Fruit fly (Drosophila melanogaster) whole organism, embryonic: ENCODE results near the gene Nsun5.

Source experiments
- BEAF-32 ChIP-seq: fragments of 200-800 bp; sonication (Bioruptor generic); optimal IDR thresholded peaks from 3 replicates; lab custom pipeline; 2017; ENCODE audit warnings: missing biosample characterization, missing genetic modification characterization, mild to moderate bottlenecking, moderate library complexity, missing genetic modification reagents
- C15 ChIP-seq: fragments of 200-800 bp; sonication (Bioruptor generic); IDR thresholded peaks from 3 replicates; pipeline ENCODE4 v1.3.6; 2022; ENCODE audit warnings: missing biosample characterization, missing genetic modification characterization
- CG10209 ChIP-seq: fragments of 200-800 bp; sonication (Bioruptor generic); optimal IDR thresholded peaks from 3 replicates; lab custom pipeline; 2017; ENCODE audit warnings: missing biosample characterization, mild to moderate bottlenecking, missing genetic modification characterization, missing genetic modification reagents
- CG12769 ChIP-seq: fragments of 200-800 bp; sonication (Bioruptor generic); optimal IDR thresholded peaks from 2 replicates; lab custom pipeline; 2019; ENCODE audit warnings: missing biosample characterization, mild to moderate bottlenecking, missing genetic modification characterization, moderate library complexity
- CG13424 ChIP-seq: fragments of 200-800 bp; sonication (Bioruptor generic); optimal IDR thresholded peaks from 2 replicates; lab custom pipeline; 2019; ENCODE audit warnings: missing biosample characterization, mild to moderate bottlenecking, missing genetic modification characterization, moderate library complexity
- CG15073 ChIP-seq: fragments of 200-800 bp; sonication (Bioruptor generic); optimal IDR thresholded peaks from 2 replicates; lab custom pipeline; 2016; ENCODE audit warnings: missing biosample characterization, missing genetic modification characterization
- CG15269 ChIP-seq: fragments of 200-800 bp; sonication (Bioruptor generic); optimal IDR thresholded peaks from 2 replicates; lab custom pipeline; 2018; ENCODE audit warnings: missing biosample characterization, mild to moderate bottlenecking, missing genetic modification characterization, moderate library complexity
- CG1647 ChIP-seq: fragments of 200-800 bp; sonication (Bioruptor generic); optimal IDR thresholded peaks from 3 replicates; lab custom pipeline; 2016; ENCODE audit warnings: missing biosample characterization, missing genetic modification characterization
- CG17328 ChIP-seq: fragments of 200-800 bp; sonication (Bioruptor generic); IDR thresholded peaks from 2 replicates; pipeline ENCODE4 v1.3.6; 2022; ENCODE audit warnings: missing biosample characterization, missing genetic modification characterization
- CG18764 ChIP-seq: fragments of 200-800 bp; sonication (Bioruptor generic); optimal IDR thresholded peaks from 3 replicates; lab custom pipeline; 2016; ENCODE audit warnings: missing biosample characterization, missing genetic modification characterization
- CG2199 ChIP-seq: fragments of 200-800 bp; sonication (Bioruptor generic); IDR thresholded peaks from 3 replicates; pipeline ENCODE4 v1.3.6; 2022; ENCODE audit warnings: missing biosample characterization, missing genetic modification characterization
- CG30020 ChIP-seq: fragments of 200-800 bp; optimal IDR thresholded peaks from 2 replicates; lab custom pipeline; 2019; ENCODE audit warnings: missing biosample characterization, mild to moderate bottlenecking, missing genetic modification characterization, moderate library complexity
- CG30403 ChIP-seq: fragments of 200-800 bp; sonication (Bioruptor generic); optimal IDR thresholded peaks from 3 replicates; lab custom pipeline; 2016; ENCODE audit warnings: missing biosample characterization, missing genetic modification characterization
- CG4730 ChIP-seq: fragments of 200-800 bp; sonication (Bioruptor generic); IDR thresholded peaks from 2 replicates; pipeline ENCODE4 v1.3.6; 2022; ENCODE audit warnings: missing biosample characterization, missing genetic modification characterization
- CG4854 ChIP-seq: fragments of 200-800 bp; sonication (Bioruptor generic); optimal IDR thresholded peaks from 2 replicates; lab custom pipeline; 2016; ENCODE audit warnings: missing biosample characterization, missing genetic modification characterization, inconsistent platforms
- CG7745 ChIP-seq: fragments of 200-800 bp; sonication (Bioruptor generic); optimal IDR thresholded peaks from 2 replicates; lab custom pipeline; 2018; ENCODE audit warnings: missing biosample characterization, mild to moderate bottlenecking, missing genetic modification characterization, moderate library complexity
- CHES-1-like ChIP-seq: fragments of 200-800 bp; sonication (Bioruptor generic); optimal IDR thresholded peaks from 2 replicates; lab custom pipeline; 2016; ENCODE audit warnings: missing biosample characterization, missing genetic modification characterization
- CkIIα-i1 ChIP-seq: fragments of 200-800 bp; sonication (Bioruptor generic); IDR thresholded peaks from 2 replicates; pipeline ENCODE4 v1.3.6; 2022; ENCODE audit warnings: missing biosample characterization, missing genetic modification characterization
- Dip2 ChIP-seq: fragments of 200-800 bp; sonication (Bioruptor generic); IDR thresholded peaks from 2 replicates; pipeline ENCODE4 v1.3.6; 2022; ENCODE audit warnings: missing biosample characterization, missing genetic modification characterization
- Dll ChIP-seq: fragments of 200-800 bp; sonication (Bioruptor generic); IDR thresholded peaks from 4 replicates; pipeline ENCODE4 v1.3.6; 2022; ENCODE audit warnings: missing biosample characterization, missing genetic modification characterization; ENCODE audit not compliant: partially characterized antibody
- HLH4C ChIP-seq: fragments of 200-800 bp; sonication (Bioruptor generic); IDR thresholded peaks from 3 replicates; pipeline ENCODE4 v1.3.6; 2022; ENCODE audit warnings: missing biosample characterization, missing genetic modification characterization; ENCODE audit not compliant: partially characterized antibody
- Hr78 ChIP-seq, 2 experiments: fragments of 200-800 bp in 1 of 2; fragments of >200 bp in 1 of 2; sonication (Bioruptor generic) in 1 of 2; optimal IDR thresholded peaks; 2 replicates each; lab custom pipeline; 2017 to 2019; ENCODE audit warnings: missing biosample characterization in 2 of 2, missing genetic modification characterization in 2 of 2, mild to moderate bottlenecking in 1 of 2, moderate library complexity in 1 of 2
- Lim3 ChIP-seq: fragments of 200-800 bp; sonication (Bioruptor generic); IDR thresholded peaks from 2 replicates; pipeline ENCODE4 v1.3.6; 2022; ENCODE audit warnings: missing biosample characterization, missing genetic modification characterization
- MBD-R2 ChIP-seq: fragments of 200-800 bp; sonication (Bioruptor generic); IDR thresholded peaks from 2 replicates; pipeline ENCODE4 v1.3.6; 2022; ENCODE audit warnings: missing biosample characterization, missing genetic modification characterization
- MESR4 ChIP-seq: fragments of 200-800 bp; sonication (Bioruptor generic); optimal IDR thresholded peaks from 2 replicates; lab custom pipeline; 2018; ENCODE audit warnings: missing biosample characterization, mild to moderate bottlenecking, missing genetic modification characterization, moderate library complexity
- NC2α ChIP-seq: fragments of 200-800 bp; sonication (Bioruptor generic); optimal IDR thresholded peaks from 2 replicates; lab custom pipeline; 2016; ENCODE audit warnings: missing biosample characterization, missing genetic modification characterization
- Neu2 ChIP-seq: fragments of 200-800 bp; sonication (Bioruptor generic); optimal IDR thresholded peaks from 3 replicates; lab custom pipeline; 2016; ENCODE audit warnings: missing biosample characterization, missing genetic modification characterization, borderline replicate concordance
- NfI ChIP-seq: fragments of 200-800 bp; sonication (Bioruptor generic); optimal IDR thresholded peaks from 3 replicates; lab custom pipeline; 2018; ENCODE audit warnings: missing biosample characterization, mild to moderate bottlenecking, missing genetic modification characterization, moderate library complexity
- Rfx ChIP-seq: fragments of 200-800 bp; sonication (Bioruptor generic); IDR thresholded peaks from 2 replicates; pipeline ENCODE4 v1.3.6; 2022; ENCODE audit warnings: missing biosample characterization, missing genetic modification characterization
- Vsx1 ChIP-seq: fragments of 200-800 bp; sonication (Bioruptor generic); optimal IDR thresholded peaks from 2 replicates; lab custom pipeline; 2017; ENCODE audit warnings: missing biosample characterization, mild to moderate bottlenecking, missing genetic modification characterization, missing genetic modification reagents
- bbx ChIP-seq: fragments of 200-800 bp; sonication (Bioruptor generic); IDR thresholded peaks from 2 replicates; pipeline ENCODE4 v1.3.6; 2022; ENCODE audit warnings: missing biosample characterization, missing genetic modification characterization; ENCODE audit not compliant: partially characterized antibody
- chm ChIP-seq: fragments of 200-800 bp; sonication (Bioruptor generic); IDR thresholded peaks from 2 replicates; pipeline ENCODE4 v1.3.6; 2022; ENCODE audit warnings: missing biosample characterization, missing genetic modification characterization
- danr ChIP-seq: fragments of 200-800 bp; sonication (Bioruptor generic); IDR thresholded peaks from 2 replicates; pipeline ENCODE4 v1.3.6; 2022; ENCODE audit warnings: missing biosample characterization, missing genetic modification characterization
- dati ChIP-seq: fragments of 200-800 bp; sonication (Bioruptor generic); IDR thresholded peaks from 2 replicates; pipeline ENCODE4 v1.3.6; 2022; ENCODE audit warnings: missing biosample characterization, missing genetic modification characterization
- dm ChIP-seq: fragments of 200-800 bp; sonication (Bioruptor generic); optimal IDR thresholded peaks from 3 replicates; lab custom pipeline; 2016; ENCODE audit warnings: missing biosample characterization, missing genetic modification characterization
- dpn ChIP-seq, 2 experiments: fragments of 200-800 bp; sonication (Bioruptor generic); optimal IDR thresholded peaks; 3 replicates each; lab custom pipeline; 2016; ENCODE audit warnings: missing biosample characterization in 2 of 2, missing genetic modification characterization in 2 of 2
- eyg ChIP-seq: fragments of 200-800 bp; sonication (Bioruptor generic); optimal IDR thresholded peaks from 3 replicates; lab custom pipeline; 2016; ENCODE audit warnings: missing biosample characterization, missing genetic modification characterization
- fd3F ChIP-seq: fragments of 200-800 bp; sonication (Bioruptor generic); optimal IDR thresholded peaks from 2 replicates; lab custom pipeline; 2018; ENCODE audit warnings: missing biosample characterization, mild to moderate bottlenecking, missing genetic modification characterization, moderate library complexity
- gcm2 ChIP-seq: fragments of 200-800 bp; sonication (Bioruptor generic); optimal IDR thresholded peaks from 2 replicates; lab custom pipeline; 2016; ENCODE audit warnings: missing biosample characterization, missing genetic modification characterization
- gt ChIP-seq: fragments of 200-800 bp; sonication (Bioruptor generic); IDR thresholded peaks from 2 replicates; pipeline ENCODE4 v1.3.6; 2022; ENCODE audit warnings: missing biosample characterization, missing genetic modification characterization
- ham ChIP-seq: fragments of 200-800 bp; sonication (Bioruptor generic); IDR thresholded peaks from 2 replicates; pipeline ENCODE4 v1.3.6; 2022; ENCODE audit warnings: missing biosample characterization, missing genetic modification characterization
- lov ChIP-seq, 2 experiments: fragments of 200-800 bp in 1 of 2; fragments of >200 bp in 1 of 2; sonication (Bioruptor generic) in 1 of 2; IDR thresholded peaks in 1 of 2; optimal IDR thresholded peaks in 1 of 2; 2 replicates in 1 of 2; 3 replicates in 1 of 2; pipeline versions ENCODE4 v1.3.6 to Lab custom; 2017 to 2022; ENCODE audit warnings: missing biosample characterization in 1 of 2, missing genetic modification characterization in 1 of 2
- nau ChIP-seq: fragments of 200-800 bp; sonication (Bioruptor generic); optimal IDR thresholded peaks from 3 replicates; lab custom pipeline; 2017; ENCODE audit warnings: missing biosample characterization, mild to moderate bottlenecking, missing genetic modification characterization, missing genetic modification reagents
- odd ChIP-seq: fragments of 200-800 bp; sonication (Bioruptor generic); optimal IDR thresholded peaks from 2 replicates; lab custom pipeline; 2017; ENCODE audit warnings: missing biosample characterization, mild to moderate bottlenecking, missing genetic modification characterization
- phol ChIP-seq: fragments of 200-800 bp; sonication (Bioruptor generic); optimal IDR thresholded peaks from 3 replicates; lab custom pipeline; 2018; ENCODE audit warnings: missing biosample characterization, mild to moderate bottlenecking, missing genetic modification characterization, moderate library complexity
- sna ChIP-seq: fragments of 200-800 bp; sonication (Bioruptor generic); IDR thresholded peaks from 2 replicates; pipeline ENCODE4 v1.3.6; 2022; ENCODE audit warnings: missing biosample characterization, missing genetic modification characterization; ENCODE audit not compliant: partially characterized antibody
- stwl ChIP-seq: fragments of 200-800 bp; sonication (Bioruptor generic); optimal IDR thresholded peaks from 3 replicates; lab custom pipeline; 2018; ENCODE audit warnings: missing biosample characterization, mild to moderate bottlenecking, missing genetic modification characterization, moderate library complexity
- unpg ChIP-seq: fragments of 200-800 bp; sonication (Bioruptor generic); optimal IDR thresholded peaks from 3 replicates; lab custom pipeline; 2018; ENCODE audit warnings: missing biosample characterization, mild to moderate bottlenecking, missing genetic modification characterization, moderate library complexity
- wdn ChIP-seq: fragments of 200-800 bp; sonication (Bioruptor generic); IDR thresholded peaks from 2 replicates; pipeline ENCODE4 v1.3.6; 2022; ENCODE audit warnings: missing biosample characterization, missing genetic modification characterization

The Nsun5 gene

dm6 chr3R:19162135-19162616 is at the start of gene Nsun5, which contains the start of gene CG42359 (continued):
- TF ChIP-seq Neu2 (GFP tag; lab: Kevin White, UChicago) (peak; percentile 70), sna (GFP tag; lab: Robert Waterston, UW) (peak; percentile 96), CG13424 (tag; lab: Kevin White, UChicago) (peak; percentile 88), CG4730 (GFP tag; lab: Robert Waterston, UW) (peak; percentile 83), dati (GFP tag; lab: Robert Waterston, UW) (peak; percentile 73), CG4854 (GFP tag; lab: Kevin White, UChicago) (peak; percentile 84), Dll (GFP tag; lab: Robert Waterston, UW) (peak; percentile 97), CG1647 (GFP tag; lab: Kevin White, UChicago) (peak; percentile 90), unpg (GFP tag; lab: Kevin White, UChicago) (peak; percentile 92), gcm2 (GFP tag; lab: Kevin White, UChicago) (peak; percentile 28), CG10209 (peak; percentile 87), NC2α (GFP tag; lab: Kevin White, UChicago) (peak; percentile 76), CkIIα-i1 (no peak), CG12769 (tag; lab: Kevin White, UChicago) (peak; percentile 95), MESR4 (GFP tag; lab: Kevin White, UChicago) (peak; percentile 93), gt (peak; percentile 88), fd3F (GFP tag; lab: Kevin White, UChicago) (peak; percentile 84), C15 (GFP tag; lab: Robert Waterston, UW) (0 out of 3 replicates have a peak, but pooled peaks have one; percentile 34), Dip2 (GFP tag; lab: Robert Waterston, UW) (no peak), chm (peak; percentile 90), dm (GFP tag; lab: Kevin White, UChicago) (peak; percentile 98), danr (GFP tag; lab: Robert Waterston, UW) (peak; percentile 62; the same call in 1 of the 2 replicates), Rfx (peak; percentile 92), Hr78 (GFP tag; optimal IDR thresholded peaks at IDR 0.05; lab: Kevin White, UChicago) (peak in 1 of 2 experiments; percentile 41), nau (GFP tag; lab: Kevin White, UChicago) (peak; percentile 65), lov (optimal IDR thresholded peaks at IDR 0.05; lab: Kevin White, UChicago) (no peak), lov (GFP tag; IDR thresholded peaks at IDR 0.05; lab: Robert Waterston, UW) (peak; percentile 85; the same call in 2 of the 3 replicates), CG15073 (peak; percentile 10), MBD-R2 (peak; percentile 87), BEAF-32 (GFP tag; lab: Kevin White, UChicago) (peak; percentile 95), Lim3 (GFP tag; lab: Robert Waterston, UW) (no peak), HLH4C (GFP tag; lab: Robert Waterston, UW) (peak; percentile 86), CHES-1-like (GFP tag; lab: Kevin White, UChicago) (peak; percentile 94), odd (GFP tag; lab: Kevin White, UChicago) (peak; percentile 7), CG2199 (GFP tag; lab: Robert Waterston, UW) (peak; percentile 81; the same call in 2 of the 3 replicates), CG17328 (GFP tag; lab: Robert Waterston, UW) (peak; percentile 92), eyg (GFP tag; lab: Kevin White, UChicago) (peak; percentile 87), phol (tag; lab: Kevin White, UChicago) (peak; percentile 92), CG15269 (tag; lab: Kevin White, UChicago) (peak; percentile 86), CG30020 (tag; lab: Kevin White, UChicago) (peak; percentile 82), Vsx1 (peak; percentile 41), bbx (peak; percentile 88), CG30403 (peak; percentile 94), NfI (GFP tag; lab: Kevin White, UChicago) (peak; percentile 88), ham (peak; percentile 61; the same call in 1 of the 2 replicates), wdn (peak; percentile 83), CG18764 (peak; percentile 92), CG7745 (peak; percentile 26), dpn (GFP tag; optimal IDR thresholded peaks at IDR 0.05; lab: Kevin White, UChicago) (peak; percentile 93 to 95), stwl (tag; lab: Kevin White, UChicago) (peak; percentile 92)
